Fruit fly (Drosophila melanogaster): Measurements from ENCODE around the gene CG12182.
A peak's percentile ranks its signal among the peaks of the same experiment; 100 is the strongest.

DNA sequence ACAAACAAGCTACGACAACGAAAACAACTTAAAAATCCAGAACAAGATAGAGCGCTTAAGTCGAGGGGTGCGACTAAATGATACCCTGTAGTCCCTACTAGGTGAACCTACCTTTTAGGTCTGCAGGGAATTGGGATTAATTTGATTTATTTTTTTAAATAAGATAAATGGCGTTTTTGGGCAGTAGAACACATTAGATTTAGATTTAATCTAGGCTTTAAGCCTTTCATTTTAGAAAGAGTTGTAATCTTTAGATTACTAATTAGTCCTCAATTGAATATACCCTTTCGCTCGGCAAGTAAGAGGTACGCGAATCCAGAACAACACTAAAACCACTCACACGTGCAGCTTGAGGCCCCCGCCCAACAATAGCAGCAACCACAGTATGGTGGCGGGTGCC lies 14.8 kb upstream of the CG12182 start:
- no peak for TF ChIP-seq fd59A (GFP tag; optimal IDR thresholded peaks at IDR 0.05)
- TF ChIP-seq CG9139 (GFP tag; optimal IDR thresholded peaks at IDR 0.05) = no peak
- no peak for TF ChIP-seq acj6 (GFP tag; optimal IDR thresholded peaks at IDR 0.05)
- no peak for TF ChIP-seq Lpt (GFP tag; optimal IDR thresholded peaks at IDR 0.05)
- TF ChIP-seq Eip93F (GFP tag; optimal IDR thresholded peaks at IDR 0.05) = no peak
- peak; percentile 4 for TF ChIP-seq Hr4 (GFP tag; optimal IDR thresholded peaks at IDR 0.05)
- no peak for TF ChIP-seq CG6792 (GFP tag; optimal IDR thresholded peaks at IDR 0.05)
- TF ChIP-seq CG11762 (GFP tag; optimal IDR thresholded peaks at IDR 0.05; ENCODE audit: insufficient read depth) = no peak
- TF ChIP-seq Sox15 (GFP tag; optimal IDR thresholded peaks at IDR 0.05) = no peak
- no peak for TF ChIP-seq Blimp-1 (GFP tag; optimal IDR thresholded peaks at IDR 0.05)

All from whole organism, prepupa.